Worm (Caenorhabditis elegans) whole organism, midembryonic: ENCODE results near the gene C18H9.6.

Experiments
- T22C8.4 ChIP-seq: fragments of 200-800 bp; sonication (Bioruptor generic); IDR thresholded peaks from 2 replicates; pipeline ENCODE4 v1.3.6; 2022; ENCODE audit warnings: missing genetic modification characterization, missing compliant biosample characterization
- cog-1 ChIP-seq: sonication (generic microtip); optimal IDR thresholded peaks from 2 replicates; lab custom pipeline; 2016; ENCODE audit warnings: missing genetic modification characterization, missing compliant biosample characterization
- flt-1 ChIP-seq: fragments of 200-800 bp; sonication (Bioruptor generic); IDR thresholded peaks from 2 replicates; pipeline ENCODE4 v1.3.6; 2022; ENCODE audit warnings: missing genetic modification characterization, missing compliant biosample characterization
- klf-2 ChIP-seq: fragments of 200-800 bp; sonication (Bioruptor generic); conservative IDR thresholded peaks from 2 replicates; pipeline ENCODE4 v1.3.6; 2022; ENCODE audit warnings: missing genetic modification reagents, missing genetic modification characterization, missing compliant biosample characterization
- med-1 ChIP-seq: sonication (generic microtip); optimal IDR thresholded peaks from 2 replicates; lab custom pipeline; 2017; ENCODE audit warnings: missing genetic modification characterization, mild to moderate bottlenecking, missing compliant biosample characterization, antibody characterized with exemption, missing genetic modification reagents; ENCODE audit not compliant: insufficient read depth
- ref-1 ChIP-seq: fragments of 200-800 bp; sonication (Bioruptor generic); conservative IDR thresholded peaks from 2 replicates; pipeline ENCODE4 v1.3.6; 2022; ENCODE audit warnings: missing genetic modification reagents, missing genetic modification characterization, missing compliant biosample characterization
- tab-1 ChIP-seq: fragments of 200-800 bp; sonication (Bioruptor generic); IDR thresholded peaks from 2 replicates; pipeline ENCODE4 v1.3.6; 2022; ENCODE audit warnings: missing genetic modification characterization, missing compliant biosample characterization
- ztf-23 ChIP-seq: fragments of 200-800 bp; sonication (Bioruptor generic); IDR thresholded peaks from 2 replicates; pipeline ENCODE4 v1.3.6; 2022; ENCODE audit warnings: missing genetic modification reagents, missing genetic modification characterization, missing compliant biosample characterization
- ztf-29 ChIP-seq: fragments of 200-800 bp; sonication (Bioruptor generic); IDR thresholded peaks from 2 replicates; pipeline ENCODE4 v1.3.6; 2022; ENCODE audit warnings: missing genetic modification reagents, missing genetic modification characterization, missing compliant biosample characterization

C18H9.6 gene

ce11 chrII:6695388-6695787, 6.0 kb downstream of the C18H9.6 start, which contains the start of gene C18H9.5:
C18H9.5 (minus strand) TSS chrII:6695566.
- TF ChIP-seq klf-2 = no peak
- no peak for TF ChIP-seq ztf-29 (GFP tag; lab: Robert Waterston, UW)
- no peak for TF ChIP-seq T22C8.4 (GFP tag; lab: Robert Waterston, UW)
- no peak for TF ChIP-seq tab-1 (GFP tag; lab: Robert Waterston, UW)
- TF ChIP-seq ztf-23 = no peak
- no peak for TF ChIP-seq med-1 (GFP tag; lab: Kevin White, UChicago)
- TF ChIP-seq cog-1 (tag; lab: Kevin White, UChicago) = no peak
- TF ChIP-seq flt-1 (GFP tag; lab: Robert Waterston, UW) = no peak
- TF ChIP-seq ref-1 (GFP tag; lab: Robert Waterston, UW) = no peak

DNA sequence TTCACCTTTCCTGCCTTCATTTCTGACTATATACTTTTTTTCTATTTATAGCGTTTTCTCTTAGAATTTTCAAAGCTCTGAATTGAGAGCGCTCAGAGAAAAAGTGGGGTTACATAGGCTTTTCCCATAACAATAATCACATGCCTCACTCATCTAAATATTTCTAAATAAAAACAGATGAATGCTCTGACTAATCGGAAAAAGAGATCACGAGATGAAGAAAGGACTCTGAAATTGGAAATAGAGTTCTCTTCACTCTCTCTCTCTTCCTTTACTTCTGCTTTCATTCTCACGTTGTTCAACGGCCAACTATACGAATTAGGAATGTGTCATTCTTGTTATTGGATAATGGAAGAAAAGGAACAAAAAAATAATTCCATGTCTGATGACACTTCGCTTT, 12.3 kb downstream of the C18H9.6 start:
- no peak for TF ChIP-seq cog-1 (tag; lab: Kevin White, UChicago)

ce11 chrII:6685964-6686363, 15.5 kb downstream of the C18H9.6 start:
- TF ChIP-seq flt-1 (GFP tag; lab: Robert Waterston, UW) (no peak), ztf-23 (no peak), med-1 (GFP tag; lab: Kevin White, UChicago) (no peak), ref-1 (GFP tag; lab: Robert Waterston, UW) (no peak), tab-1 (GFP tag; lab: Robert Waterston, UW) (no peak), ztf-29 (GFP tag; lab: Robert Waterston, UW) (no peak), T22C8.4 (GFP tag; lab: Robert Waterston, UW) (no peak), klf-2 (no peak), cog-1 (tag; lab: Kevin White, UChicago) (no peak)

DNA sequence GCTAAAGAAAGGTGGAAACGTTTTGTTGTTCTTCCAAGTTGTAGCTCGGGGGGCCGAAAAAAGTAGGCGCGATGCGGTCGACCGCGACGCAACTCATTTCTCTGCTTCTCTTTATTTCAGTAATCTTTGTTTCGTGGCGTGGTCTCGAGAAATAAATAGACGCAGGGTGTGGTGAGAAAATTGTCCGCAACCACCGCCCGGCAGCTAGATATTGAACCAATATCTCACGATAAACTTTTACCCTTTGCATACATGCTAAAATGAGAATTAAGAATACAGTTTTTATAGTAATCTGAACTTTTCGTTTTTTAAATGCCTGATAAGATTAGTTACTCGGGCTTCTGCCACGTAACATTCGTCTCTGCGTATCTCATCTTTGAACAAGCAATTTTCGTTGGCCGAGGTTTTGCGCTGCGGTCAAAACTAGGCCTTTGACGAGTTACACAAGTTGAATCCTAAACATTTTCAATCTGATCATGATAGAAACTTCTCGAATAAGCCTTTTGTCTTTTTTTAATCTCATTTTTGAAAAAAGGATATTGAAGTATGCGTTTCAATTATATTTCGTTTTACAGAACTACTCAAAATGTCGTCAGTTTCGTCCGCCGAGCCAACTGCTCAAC, 17.7 kb downstream of the C18H9.6 start, which contains the start of gene gyf-1:
TSS of gene gyf-1 (plus strand) at position 573 of the 623 bp plus-strand sequence.
- TF ChIP-seq ref-1 (GFP tag; lab: Robert Waterston, UW) (no peak), cog-1 (tag; lab: Kevin White, UChicago) (no peak), med-1 (GFP tag; lab: Kevin White, UChicago) (no peak), ztf-23 (no peak), T22C8.4 (GFP tag; lab: Robert Waterston, UW) (no peak), klf-2 (no peak), flt-1 (GFP tag; lab: Robert Waterston, UW) (no peak), tab-1 (GFP tag; lab: Robert Waterston, UW) (no peak), ztf-29 (GFP tag; lab: Robert Waterston, UW) (no peak)

DNA sequence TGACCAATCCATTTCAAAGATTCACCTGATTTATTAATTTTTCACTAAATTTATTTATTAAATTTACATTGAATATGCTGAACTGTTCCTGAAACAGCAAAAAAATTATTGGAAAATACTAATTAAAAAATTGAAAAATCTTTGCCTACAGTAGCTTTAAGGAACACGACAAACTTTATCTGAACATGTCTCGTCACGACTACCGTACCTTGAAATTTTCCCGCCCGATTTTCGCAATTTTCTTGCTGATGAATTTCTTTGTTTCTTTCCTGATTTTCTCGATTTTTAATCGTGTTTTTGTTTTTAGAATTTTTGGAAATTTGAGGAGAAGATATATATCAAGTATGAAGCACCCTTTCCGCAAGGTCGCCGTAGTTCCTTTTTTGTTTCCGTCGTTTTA, 18.5 kb downstream of the C18H9.6 start:
- TF ChIP-seq flt-1 (GFP tag; lab: Robert Waterston, UW) (no peak), cog-1 (tag; lab: Kevin White, UChicago) (no peak), tab-1 (GFP tag; lab: Robert Waterston, UW) (no peak), med-1 (GFP tag; lab: Kevin White, UChicago) (no peak), T22C8.4 (GFP tag; lab: Robert Waterston, UW) (no peak), ref-1 (GFP tag; lab: Robert Waterston, UW) (no peak)

DNA sequence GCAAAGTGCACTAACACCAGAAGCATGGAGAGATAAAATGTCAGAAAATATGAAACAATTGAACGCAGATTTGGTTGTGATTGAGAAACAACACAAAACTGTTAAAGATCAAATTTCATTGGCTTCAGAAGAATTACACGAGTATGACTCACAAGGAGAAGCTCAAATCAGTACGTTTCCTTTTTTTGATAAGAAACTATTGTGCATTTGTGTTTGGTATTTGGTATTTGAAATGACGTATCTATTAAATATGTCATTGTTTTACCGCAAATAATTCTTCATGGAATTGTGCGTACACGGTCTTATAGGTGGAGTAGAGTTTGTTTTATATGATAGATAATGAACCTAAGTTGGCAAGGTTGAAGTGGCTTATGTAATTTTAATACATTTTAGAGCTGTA, 19.9 kb downstream of the C18H9.6 start:
- TF ChIP-seq flt-1 (GFP tag; lab: Robert Waterston, UW) (no peak), ztf-23 (no peak), klf-2 (no peak), med-1 (GFP tag; lab: Kevin White, UChicago) (no peak), ref-1 (GFP tag; lab: Robert Waterston, UW) (no peak), tab-1 (GFP tag; lab: Robert Waterston, UW) (no peak), cog-1 (tag; lab: Kevin White, UChicago) (no peak), ztf-29 (GFP tag; lab: Robert Waterston, UW) (no peak), T22C8.4 (GFP tag; lab: Robert Waterston, UW) (no peak)

DNA sequence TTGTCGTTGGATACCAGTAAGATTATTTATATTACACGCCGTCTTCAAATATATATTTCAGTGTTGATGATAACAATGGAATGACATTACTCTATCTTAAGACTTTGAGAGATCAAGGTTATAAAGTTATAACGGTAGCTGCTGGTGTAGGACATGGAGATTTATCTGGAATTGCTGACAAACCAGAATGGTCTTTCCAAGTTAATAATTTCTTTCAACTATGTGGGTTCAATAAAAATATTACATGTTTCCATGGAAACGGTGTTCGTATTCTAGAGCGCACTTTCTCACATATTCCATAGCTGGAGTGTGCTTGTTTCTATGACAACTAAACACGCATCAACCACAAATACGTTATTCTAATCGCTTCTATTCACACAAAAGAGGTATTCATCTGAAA, 21.7 kb downstream of the C18H9.6 start, which contains the start of gene ift-74:
TSS of gene ift-74 (plus strand) at position 301 of the 400 bp plus-strand sequence.
- no peak for TF ChIP-seq klf-2
- TF ChIP-seq med-1 (GFP tag; lab: Kevin White, UChicago) = no peak
- no peak for TF ChIP-seq flt-1 (GFP tag; lab: Robert Waterston, UW)
- TF ChIP-seq cog-1 (tag; lab: Kevin White, UChicago) = no peak
- no peak for TF ChIP-seq ref-1 (GFP tag; lab: Robert Waterston, UW)
- TF ChIP-seq T22C8.4 (GFP tag; lab: Robert Waterston, UW) = no peak
- no peak for TF ChIP-seq tab-1 (GFP tag; lab: Robert Waterston, UW)
- TF ChIP-seq ztf-23 = no peak
- TF ChIP-seq ztf-29 (GFP tag; lab: Robert Waterston, UW) = no peak

ce11 chrII:6673894-6674293, 27.5 kb downstream of the C18H9.6 start, which contains the start of gene H43E16.1:
H43E16.1 (plus strand) TSS chrII:6674268.
- TF ChIP-seq klf-2 = no peak
- no peak for TF ChIP-seq ztf-23
- TF ChIP-seq flt-1 (GFP tag; lab: Robert Waterston, UW) = no peak
- TF ChIP-seq ref-1 (GFP tag; lab: Robert Waterston, UW) = no peak
- no peak for TF ChIP-seq cog-1 (tag; lab: Kevin White, UChicago)
- no peak for TF ChIP-seq T22C8.4 (GFP tag; lab: Robert Waterston, UW)
- TF ChIP-seq ztf-29 (GFP tag; lab: Robert Waterston, UW) = no peak
- no peak for TF ChIP-seq tab-1 (GFP tag; lab: Robert Waterston, UW)
- TF ChIP-seq med-1 (GFP tag; lab: Kevin White, UChicago) = no peak

DNA sequence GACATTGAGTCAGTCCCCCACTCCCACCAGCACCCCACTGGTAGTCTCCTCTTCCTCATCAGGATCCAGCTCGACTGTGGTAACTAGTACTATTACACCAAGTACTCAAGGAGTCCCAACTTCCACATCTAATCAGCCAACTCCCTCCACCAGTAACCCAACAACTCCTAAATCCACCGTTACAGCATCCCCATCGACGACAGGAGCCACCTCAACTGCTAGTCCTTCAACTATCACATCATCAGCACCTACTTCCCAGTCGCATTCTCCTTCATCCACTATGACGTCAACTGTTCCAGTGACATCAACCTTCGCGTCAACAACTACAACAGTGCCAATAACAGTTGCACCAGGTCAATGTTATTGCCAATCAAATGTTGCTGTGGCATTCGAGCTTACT, 32.9 kb downstream of the C18H9.6 start:
- TF ChIP-seq ztf-29 (GFP tag; lab: Robert Waterston, UW) (no peak), T22C8.4 (GFP tag; lab: Robert Waterston, UW) (no peak), klf-2 (no peak), flt-1 (GFP tag; lab: Robert Waterston, UW) (no peak), cog-1 (tag; lab: Kevin White, UChicago) (no peak), ref-1 (GFP tag; lab: Robert Waterston, UW) (no peak), tab-1 (GFP tag; lab: Robert Waterston, UW) (no peak), med-1 (GFP tag; lab: Kevin White, UChicago) (no peak), ztf-23 (no peak)
